Worm (Caenorhabditis elegans) whole organism, L2 larva: ENCODE measurements around the gene C18H7.6.

Source experiments
- R02D3.7 ChIP-seq: fragments of 150-350 bp; optimal IDR thresholded peaks from 2 replicates; lab custom pipeline; 2014; ENCODE audit warnings: missing biosample characterization, missing genetic modification characterization
- egl-27 ChIP-seq: sonication (generic microtip); optimal IDR thresholded peaks from 3 replicates; lab custom pipeline; 2017; ENCODE audit warnings: missing biosample characterization, missing genetic modification reagents, missing genetic modification characterization
- nhr-129 ChIP-seq: fragments of 150-350 bp; optimal IDR thresholded peaks from 2 replicates; lab custom pipeline; 2014; ENCODE audit warnings: missing biosample characterization, missing genetic modification characterization
- nhr-25 ChIP-seq: fragments of 150-350 bp; sonication (generic microtip); optimal IDR thresholded peaks from 3 replicates; lab custom pipeline; 2014; ENCODE audit warnings: missing biosample characterization, missing genetic modification characterization
- sem-4 ChIP-seq: fragments of 150-350 bp; optimal IDR thresholded peaks from 2 replicates; lab custom pipeline; 2014; ENCODE audit warnings: missing biosample characterization, missing genetic modification reagents, missing genetic modification characterization
- unc-62 ChIP-seq: fragments of 150-350 bp; optimal IDR thresholded peaks from 2 replicates; lab custom pipeline; 2014; ENCODE audit warnings: missing biosample characterization, missing genetic modification reagents, missing genetic modification characterization

DNA sequence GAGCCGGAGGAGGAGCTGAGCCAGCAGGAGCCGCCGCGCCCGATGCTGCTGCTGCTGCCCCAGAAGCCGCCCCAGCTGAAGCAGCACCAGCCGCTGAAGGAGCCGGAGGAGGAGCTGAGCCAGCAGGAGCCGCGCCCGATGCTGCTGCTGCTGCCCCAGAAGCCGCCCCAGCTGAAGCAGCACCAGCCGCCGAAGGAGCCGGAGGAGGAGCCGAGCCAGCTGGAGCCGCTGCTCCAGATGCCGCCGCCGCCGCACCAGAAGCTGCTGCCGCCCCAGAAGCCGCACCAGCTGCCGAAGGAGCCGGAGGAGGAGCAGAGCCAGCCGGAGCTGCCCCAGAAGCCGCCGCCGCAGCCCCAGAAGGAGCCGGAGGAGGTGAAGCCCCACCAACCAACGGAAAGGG lies 13.1 kb upstream of the C18H7.6 start:
- TF ChIP-seq nhr-129 (tag; lab: Kevin White, UChicago) (no peak), unc-62 (GFP tag; lab: Kevin White, UChicago) (no peak), nhr-25 (no peak), R02D3.7 (tag; lab: Kevin White, UChicago) (no peak), egl-27 (tag; lab: Kevin White, UChicago) (no peak), sem-4 (no peak)
